Fruit fly (Drosophila melanogaster): Measurements from ENCODE around the gene CG8188.

Gene CG8188

dm6 chrX:17695641-17696040 lies 7.2 kb downstream of the CG8188 start (continued):
- TF ChIP-seq CG8290 (GFP tag; optimal IDR thresholded peaks at IDR 0.05) (no peak), CG8290 (tag; optimal IDR thresholded peaks at IDR 0.05) (peak in 1 of 2 experiments; percentile 44), CG8478 (optimal IDR thresholded peaks at IDR 0.05) (no peak), ranshi (GFP tag; IDR thresholded peaks at IDR 0.05) (no peak)

DNA sequence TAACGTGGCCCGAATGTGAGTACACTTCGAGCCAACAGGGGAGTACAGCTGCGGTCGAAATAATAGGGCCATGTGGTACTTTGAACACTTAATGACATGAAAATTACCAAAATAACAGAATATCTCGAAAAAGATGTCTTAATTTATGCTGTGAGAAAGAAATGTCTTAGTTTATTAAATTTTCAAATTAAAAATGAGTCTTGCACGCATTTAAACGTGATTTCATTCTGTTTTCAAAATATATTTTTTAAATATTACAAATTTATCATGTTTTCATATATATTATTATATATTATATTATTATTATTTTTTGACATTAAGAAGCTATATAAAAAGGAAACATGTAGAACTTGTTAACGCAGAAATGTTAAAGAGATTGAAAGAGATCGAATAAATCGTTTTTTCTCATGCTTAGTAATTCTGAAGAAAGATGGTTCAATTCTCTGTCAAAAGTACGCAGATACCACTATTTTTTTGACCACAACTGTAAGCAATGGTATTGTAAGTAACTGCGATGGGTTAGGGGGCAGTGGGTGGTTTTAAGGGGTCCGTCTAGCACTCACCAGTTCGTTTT lies 7.9 kb downstream of the CG8188 start:
- TF ChIP-seq CG2712 (tag; optimal IDR thresholded peaks at IDR 0.05) (peak; percentile 42), Awh (GFP tag; IDR thresholded peaks at IDR 0.05) (no peak), Six4 (GFP tag; optimal IDR thresholded peaks at IDR 0.05) (peak; percentile 10), H2.0 (GFP tag; IDR thresholded peaks at IDR 0.05) (peak; percentile 14; the same call in 1 of the 2 replicates), grau (tag; optimal IDR thresholded peaks at IDR 0.05) (peak; percentile 24), CG6689 (GFP tag; IDR thresholded peaks at IDR 0.05) (0 out of 2 replicates have a peak, but pooled peaks have one; percentile 17), CG2889 (GFP tag; IDR thresholded peaks at IDR 0.05) (no peak), sisA (GFP tag; IDR thresholded peaks at IDR 0.05) (peak; percentile 30; the same call in 1 of the 2 replicates), CG8924 (tag; optimal IDR thresholded peaks at IDR 0.05) (peak; percentile 40), CG10979 (tag; optimal IDR thresholded peaks at IDR 0.05) (peak; percentile 36), CG18262 (tag; optimal IDR thresholded peaks at IDR 0.05) (peak; percentile 61), Xbp1 (GFP tag; optimal IDR thresholded peaks at IDR 0.05) (peak; percentile 21), dpn (GFP tag; optimal IDR thresholded peaks at IDR 0.05) (peak in 1 of 2 experiments; percentile 0), Chrac-16 (GFP tag; optimal IDR thresholded peaks at IDR 0.05) (no peak), CG2678 (tag; optimal IDR thresholded peaks at IDR 0.05) (peak; percentile 67), Hmr (GFP tag; optimal IDR thresholded peaks at IDR 0.05) (peak; percentile 5), CG11456 (GFP tag; IDR thresholded peaks at IDR 0.05) (0 out of 3 replicates have a peak, but pooled peaks have one; percentile 14), CG18476 (GFP tag; optimal IDR thresholded peaks at IDR 0.05) (no peak), prd (optimal IDR thresholded peaks at IDR 0.05) (no peak), prd (GFP tag; IDR thresholded peaks at IDR 0.05) (0 out of 3 replicates have a peak, but pooled peaks have one; percentile 12), stwl (tag; optimal IDR thresholded peaks at IDR 0.05) (no peak), Sox102F (GFP tag; optimal IDR thresholded peaks at IDR 0.05) (peak; percentile 15), CG10147 (GFP tag; optimal IDR thresholded peaks at IDR 0.05) (peak; percentile 53), CG10209 (GFP tag; optimal IDR thresholded peaks at IDR 0.05) (peak; percentile 39), lov (optimal IDR thresholded peaks at IDR 0.05) (no peak), lov (GFP tag; IDR thresholded peaks at IDR 0.05) (0 out of 3 replicates have a peak, but pooled peaks have one; percentile 2), Nf-YC (tag; optimal IDR thresholded peaks at IDR 0.05) (peak; percentile 24), cwo (GFP tag; optimal IDR thresholded peaks at IDR 0.05) (peak; percentile 23), CG3281 (GFP tag; optimal IDR thresholded peaks at IDR 0.05) (peak; percentile 44), bcd (GFP tag; optimal IDR thresholded peaks at IDR 0.05) (peak; percentile 12), fd96Cb (tag; optimal IDR thresholded peaks at IDR 0.05) (peak; percentile 46), gem (tag; optimal IDR thresholded peaks at IDR 0.05) (peak; percentile 44), CG9609 (GFP tag; optimal IDR thresholded peaks at IDR 0.05) (no peak), CG9437 (GFP tag; optimal IDR thresholded peaks at IDR 0.05) (peak; percentile 41), Hmx (GFP tag; optimal IDR thresholded peaks at IDR 0.05) (no peak), Dad (GFP tag; optimal IDR thresholded peaks at IDR 0.05) (no peak), CG7839 (tag; optimal IDR thresholded peaks at IDR 0.05) (peak; percentile 54), Oli (tag; optimal IDR thresholded peaks at IDR 0.05) (peak; percentile 39), CG18599 (GFP tag; optimal IDR thresholded peaks at IDR 0.05) (peak; percentile 16), CG17829 (tag; optimal IDR thresholded peaks at IDR 0.05) (peak; percentile 23), gcm2 (GFP tag; optimal IDR thresholded peaks at IDR 0.05) (no peak), CG7556 (GFP tag; optimal IDR thresholded peaks at IDR 0.05) (peak; percentile 56), h (optimal IDR thresholded peaks at IDR 0.05) (no peak), CG6791 (GFP tag; IDR thresholded peaks at IDR 0.05; ENCODE audit: partially characterized antibody) (no peak), CG17361 (GFP tag; IDR thresholded peaks at IDR 0.05) (peak; percentile 71)
